Fruit fly (Drosophila melanogaster) whole organism, embryonic: Measurements from ENCODE around the gene Arc42.
A peak's percentile ranks its signal among the peaks of the same experiment; 100 is the strongest.

ENCODE experiments used
- Atf3 ChIP-seq: fragments of 200-800 bp; sonication (Bioruptor generic); optimal IDR thresholded peaks from 3 replicates; lab custom pipeline; 2016; ENCODE audit warnings: missing biosample characterization, missing genetic modification characterization
- CG10209 ChIP-seq: fragments of 200-800 bp; sonication (Bioruptor generic); optimal IDR thresholded peaks from 3 replicates; lab custom pipeline; 2017; ENCODE audit warnings: missing biosample characterization, mild to moderate bottlenecking, missing genetic modification characterization, missing genetic modification reagents
- CG10274 ChIP-seq: fragments of 200-800 bp; sonication (Bioruptor generic); optimal IDR thresholded peaks from 3 replicates; lab custom pipeline; 2017; ENCODE audit warnings: missing biosample characterization, mild to moderate bottlenecking, missing genetic modification characterization
- CG11696 ChIP-seq: fragments of 200-800 bp; sonication (Bioruptor generic); IDR thresholded peaks from 2 replicates; pipeline ENCODE4 v1.3.6; 2022; ENCODE audit warnings: missing biosample characterization, missing genetic modification characterization
- CG12659 ChIP-seq: fragments of 200-800 bp; sonication (Bioruptor generic); optimal IDR thresholded peaks from 3 replicates; lab custom pipeline; 2017; ENCODE audit warnings: mild to moderate bottlenecking, missing biosample characterization, missing genetic modification reagents, missing genetic modification characterization
- CG13123 ChIP-seq: fragments of 200-800 bp; sonication (Bioruptor generic); optimal IDR thresholded peaks from 2 replicates; lab custom pipeline; 2016; ENCODE audit warnings: missing biosample characterization, missing genetic modification characterization
- CG14014 ChIP-seq: fragments of 200-800 bp; sonication (Bioruptor generic); IDR thresholded peaks from 2 replicates; pipeline ENCODE4 v1.3.6; 2022; ENCODE audit warnings: missing biosample characterization, missing genetic modification characterization
- CG14441 ChIP-seq: fragments of 200-800 bp; sonication (Bioruptor generic); IDR thresholded peaks from 2 replicates; pipeline ENCODE4 v1.3.6; 2022; ENCODE audit warnings: missing biosample characterization, missing genetic modification characterization
- CG14965 ChIP-seq: fragments of 200-800 bp; sonication (Bioruptor generic); optimal IDR thresholded peaks from 2 replicates; lab custom pipeline; 2016; ENCODE audit warnings: missing biosample characterization, missing genetic modification characterization, borderline replicate concordance
- CG18011 ChIP-seq: fragments of 200-800 bp; sonication (Bioruptor generic); optimal IDR thresholded peaks from 2 replicates; lab custom pipeline; 2017; ENCODE audit warnings: missing biosample characterization, missing genetic modification characterization, mild to moderate bottlenecking, moderate library complexity, missing genotype
- CG2199 ChIP-seq: fragments of 200-800 bp; sonication (Bioruptor generic); IDR thresholded peaks from 3 replicates; pipeline ENCODE4 v1.3.6; 2022; ENCODE audit warnings: missing biosample characterization, missing genetic modification characterization
- CG30431 ChIP-seq: fragments of 200-800 bp; sonication (Bioruptor generic); optimal IDR thresholded peaks from 2 replicates; lab custom pipeline; 2017; ENCODE audit warnings: missing biosample characterization, missing genetic modification characterization
- CG31365 ChIP-seq: fragments of 200-800 bp; sonication (Bioruptor generic); optimal IDR thresholded peaks from 2 replicates; lab custom pipeline; 2018; ENCODE audit warnings: missing biosample characterization, mild to moderate bottlenecking, missing genetic modification characterization
- CG33557 ChIP-seq: fragments of 200-800 bp; sonication (Bioruptor generic); optimal IDR thresholded peaks from 2 replicates; lab custom pipeline; 2019; ENCODE audit warnings: missing biosample characterization, mild to moderate bottlenecking, missing genetic modification characterization, moderate library complexity
- CG34376 ChIP-seq: fragments of 200-800 bp; sonication (Bioruptor generic); optimal IDR thresholded peaks from 2 replicates; lab custom pipeline; 2018; ENCODE audit warnings: missing biosample characterization, mild to moderate bottlenecking, missing genetic modification characterization
- CG4424 ChIP-seq: fragments of 200-800 bp; sonication (Bioruptor generic); optimal IDR thresholded peaks from 3 replicates; lab custom pipeline; 2016; ENCODE audit warnings: missing biosample characterization, missing genetic modification characterization
- CG4730 ChIP-seq: fragments of 200-800 bp; sonication (Bioruptor generic); IDR thresholded peaks from 2 replicates; pipeline ENCODE4 v1.3.6; 2022; ENCODE audit warnings: missing biosample characterization, missing genetic modification characterization
- CG5245 ChIP-seq: fragments of 200-800 bp; sonication (Bioruptor generic); optimal IDR thresholded peaks from 3 replicates; lab custom pipeline; 2016; ENCODE audit warnings: missing biosample characterization, missing genetic modification characterization
- CG7987 ChIP-seq: fragments of 200-800 bp; sonication (Bioruptor generic); optimal IDR thresholded peaks from 2 replicates; lab custom pipeline; 2018; ENCODE audit warnings: missing biosample characterization, mild to moderate bottlenecking, missing genetic modification characterization, moderate library complexity
- CG9727 ChIP-seq: fragments of 200-800 bp; sonication (Bioruptor generic); optimal IDR thresholded peaks from 3 replicates; lab custom pipeline; 2017; ENCODE audit warnings: missing biosample characterization, mild to moderate bottlenecking, missing genetic modification characterization
- E2f1 ChIP-seq: fragments of 200-800 bp; sonication (Bioruptor generic); IDR thresholded peaks from 2 replicates; pipeline ENCODE4 v1.3.6; 2022; ENCODE audit warnings: missing biosample characterization, missing genetic modification characterization
- Fer3 ChIP-seq: fragments of 200-800 bp; sonication (Bioruptor generic); optimal IDR thresholded peaks from 2 replicates; lab custom pipeline; 2018; ENCODE audit warnings: missing biosample characterization, mild to moderate bottlenecking, missing genetic modification characterization, moderate library complexity
- Gsc ChIP-seq: fragments of 200-800 bp; sonication (Bioruptor generic); IDR thresholded peaks from 2 replicates; pipeline ENCODE4 v1.3.6; 2022; ENCODE audit warnings: missing biosample characterization, missing genetic modification characterization
- H2.0 ChIP-seq: fragments of 200-800 bp; sonication (Bioruptor generic); IDR thresholded peaks from 2 replicates; pipeline ENCODE4 v1.3.6; 2022; ENCODE audit warnings: missing biosample characterization, missing genetic modification characterization
- Hr3 ChIP-seq: fragments of 200-800 bp; sonication (Bioruptor generic); optimal IDR thresholded peaks from 3 replicates; lab custom pipeline; 2016; ENCODE audit warnings: missing biosample characterization, missing genetic modification characterization
- Sin3A ChIP-seq: fragments of >200 bp; optimal IDR thresholded peaks from 2 replicates; lab custom pipeline; 2018
- Xbp1 ChIP-seq: fragments of 200-800 bp; sonication (Bioruptor generic); optimal IDR thresholded peaks from 3 replicates; lab custom pipeline; 2016; ENCODE audit warnings: missing biosample characterization, mild to moderate bottlenecking, missing genetic modification characterization
- Xrp1 ChIP-seq: fragments of 200-800 bp; sonication (Bioruptor generic); IDR thresholded peaks from 2 replicates; pipeline ENCODE4 v1.3.6; 2022; ENCODE audit warnings: missing biosample characterization, missing genetic modification characterization
- chinmo ChIP-seq: fragments of 200-800 bp; sonication (Bioruptor generic); IDR thresholded peaks from 4 replicates; pipeline ENCODE4 v1.3.6; 2022; ENCODE audit warnings: missing biosample characterization, missing genetic modification characterization; ENCODE audit not compliant: partially characterized antibody
- dati ChIP-seq: fragments of 200-800 bp; sonication (Bioruptor generic); IDR thresholded peaks from 2 replicates; pipeline ENCODE4 v1.3.6; 2022; ENCODE audit warnings: missing biosample characterization, missing genetic modification characterization
- disco-r ChIP-seq: fragments of 200-800 bp; sonication (Bioruptor generic); optimal IDR thresholded peaks from 2 replicates; lab custom pipeline; 2016; ENCODE audit warnings: missing biosample characterization, missing genetic modification characterization
- dmrt99B ChIP-seq: fragments of 200-800 bp; sonication (Bioruptor generic); optimal IDR thresholded peaks from 2 replicates; lab custom pipeline; 2018; ENCODE audit warnings: missing biosample characterization, mild to moderate bottlenecking, missing genetic modification characterization, moderate library complexity
- gsb ChIP-seq: fragments of 200-800 bp; sonication (Bioruptor generic); IDR thresholded peaks from 2 replicates; pipeline ENCODE4 v1.3.6; 2022; ENCODE audit warnings: missing biosample characterization, missing genetic modification characterization
- hkb ChIP-seq, 2 experiments: fragments of 200-800 bp in 1 of 2; fragments of >200 bp in 1 of 2; sonication (Bioruptor generic) in 1 of 2; IDR thresholded peaks in 1 of 2; optimal IDR thresholded peaks in 1 of 2; 2 replicates each; pipeline versions ENCODE4 v1.3.6 to Lab custom; 2017 to 2022; ENCODE audit warnings: missing biosample characterization in 1 of 2, missing genetic modification characterization in 1 of 2
- hth ChIP-seq: fragments of >200 bp; optimal IDR thresholded peaks from 2 replicates; lab custom pipeline; 2017; ENCODE audit warnings: inconsistent platforms
- klu ChIP-seq: fragments of 200-800 bp; sonication (Bioruptor generic); IDR thresholded peaks from 2 replicates; pipeline ENCODE4 v1.3.6; 2022; ENCODE audit warnings: missing biosample characterization, missing genetic modification characterization
- knrl ChIP-seq: fragments of 200-800 bp; sonication (Bioruptor generic); IDR thresholded peaks from 3 replicates; pipeline ENCODE4 v1.3.6; 2022; ENCODE audit warnings: missing biosample characterization, missing genetic modification characterization; ENCODE audit not compliant: partially characterized antibody
- pan ChIP-seq, 4 experiments: fragments of >200 bp in 3 of 4; fragments of 200-800 bp in 1 of 4; sonication (Bioruptor generic) in 1 of 4; optimal IDR thresholded peaks in 3 of 4; IDR thresholded peaks in 1 of 4; 2 replicates each; pipeline versions ENCODE4 v1.3.6 to Lab custom; 2017 to 2022; ENCODE audit warnings: missing biosample characterization in 2 of 4, missing genetic modification characterization in 2 of 4, mixed read lengths in 1 of 4
- pros ChIP-seq: fragments of 200-800 bp; sonication (Bioruptor generic); optimal IDR thresholded peaks from 3 replicates; lab custom pipeline; 2019; ENCODE audit warnings: missing biosample characterization, mild to moderate bottlenecking, missing genetic modification characterization, moderate library complexity
- rib ChIP-seq: fragments of 200-800 bp; sonication (Bioruptor generic); IDR thresholded peaks from 2 replicates; pipeline ENCODE4 v1.3.6; 2022; ENCODE audit warnings: missing biosample characterization, missing genetic modification characterization
- sens-2 ChIP-seq: fragments of 200-800 bp; sonication (Bioruptor generic); IDR thresholded peaks from 2 replicates; pipeline ENCODE4 v1.3.6; 2022; ENCODE audit warnings: missing biosample characterization, missing genetic modification characterization
- slou ChIP-seq: fragments of 200-800 bp; sonication (Bioruptor generic); optimal IDR thresholded peaks from 3 replicates; lab custom pipeline; 2016; ENCODE audit warnings: missing biosample characterization, missing genetic modification characterization
- tna ChIP-seq: fragments of 200-800 bp; sonication (Bioruptor generic); IDR thresholded peaks from 2 replicates; pipeline ENCODE4 v1.3.6; 2022; ENCODE audit warnings: missing biosample characterization, missing genetic modification characterization; ENCODE audit not compliant: partially characterized antibody
- toy ChIP-seq: fragments of 200-800 bp; sonication (Bioruptor generic); IDR thresholded peaks from 2 replicates; pipeline ENCODE4 v1.3.6; 2022; ENCODE audit warnings: missing biosample characterization, missing genetic modification characterization
- twi ChIP-seq: fragments of 200-800 bp; optimal IDR thresholded peaks from 2 replicates; lab custom pipeline; 2019; ENCODE audit warnings: missing biosample characterization, mild to moderate bottlenecking, missing genetic modification characterization, moderate library complexity
- yki ChIP-seq: fragments of >200 bp; optimal IDR thresholded peaks from 3 replicates; lab custom pipeline; 2018

Gene Arc42

DNA sequence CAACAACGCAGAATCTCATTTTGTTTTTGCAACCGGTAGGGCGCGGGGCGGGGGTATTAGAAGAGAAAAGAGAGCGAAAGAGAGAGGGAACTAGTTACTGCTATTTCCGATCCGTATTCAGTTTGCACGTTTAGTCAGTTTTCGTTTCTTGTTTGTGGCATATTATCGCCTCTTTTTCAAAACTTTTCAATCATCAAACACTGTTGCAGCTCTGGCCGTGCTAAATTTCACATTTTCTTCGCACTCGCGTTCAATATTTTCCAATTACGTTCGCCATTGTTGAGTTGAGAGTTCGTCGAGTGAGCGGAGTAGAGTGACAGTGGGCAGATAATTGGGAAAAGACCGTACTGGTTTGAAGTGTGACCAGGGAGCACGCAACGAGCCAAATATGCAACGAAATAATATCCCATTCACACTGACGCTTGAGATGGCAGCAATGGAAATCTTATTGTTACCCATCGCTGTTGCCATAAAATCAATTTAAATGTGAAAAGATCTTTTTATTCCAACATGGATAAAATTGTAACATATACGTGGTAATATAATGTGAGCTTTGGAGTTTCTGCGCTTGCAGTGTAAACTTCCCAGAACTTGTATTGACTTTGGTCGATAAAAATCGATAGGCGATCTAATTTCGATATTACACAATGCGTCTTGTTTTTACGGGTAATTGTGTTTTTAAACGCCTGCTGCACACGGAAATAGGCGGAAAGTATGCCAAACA, 16.4 kb upstream of the Arc42 start, which contains the start of the genes Ire1 and Mrm2 (continued):
- peak; percentile 91 for TF ChIP-seq hkb (optimal IDR thresholded peaks at IDR 0.05; lab: Kevin White, UChicago)
- TF ChIP-seq hkb (GFP tag; IDR thresholded peaks at IDR 0.05; lab: Robert Waterston, UW): no peak
- no peak for TF ChIP-seq hth (lab: Kevin White, UChicago)
- no peak; the same call in 1 of the 2 replicates for TF ChIP-seq toy
- TF ChIP-seq pan (optimal IDR thresholded peaks at IDR 0.05; lab: Kevin White, UChicago): no peak
- peak in 1 of 2 experiments; percentile 78 for TF ChIP-seq pan (GFP tag; optimal IDR thresholded peaks at IDR 0.05 in 1 of 2, IDR thresholded peaks at IDR 0.05 in 1 of 2)
- TF ChIP-seq Sin3A (lab: Kevin White, UChicago): peak; percentile 97
- peak; percentile 87 for TF ChIP-seq Hr3 (GFP tag; lab: Kevin White, UChicago)
- no peak for TF ChIP-seq dati (GFP tag; lab: Robert Waterston, UW)
- peak; percentile 85 for TF ChIP-seq knrl (GFP tag; lab: Robert Waterston, UW)
- TF ChIP-seq CG18011: peak; percentile 44
- TF ChIP-seq CG33557 (GFP tag; lab: Kevin White, UChicago): peak; percentile 66
- TF ChIP-seq CG7987 (GFP tag; lab: Kevin White, UChicago): no peak
- TF ChIP-seq chinmo (GFP tag; lab: Robert Waterston, UW): peak; percentile 80; the same call in 1 of the 4 replicates
- no peak; the same call in 1 of the 2 replicates for TF ChIP-seq tna
- TF ChIP-seq Xrp1: peak; percentile 64; the same call in 1 of the 2 replicates
- TF ChIP-seq disco-r: peak; percentile 77
- TF ChIP-seq pros (GFP tag; lab: Kevin White, UChicago): no peak
- TF ChIP-seq klu (GFP tag; lab: Robert Waterston, UW): peak; percentile 74

DNA sequence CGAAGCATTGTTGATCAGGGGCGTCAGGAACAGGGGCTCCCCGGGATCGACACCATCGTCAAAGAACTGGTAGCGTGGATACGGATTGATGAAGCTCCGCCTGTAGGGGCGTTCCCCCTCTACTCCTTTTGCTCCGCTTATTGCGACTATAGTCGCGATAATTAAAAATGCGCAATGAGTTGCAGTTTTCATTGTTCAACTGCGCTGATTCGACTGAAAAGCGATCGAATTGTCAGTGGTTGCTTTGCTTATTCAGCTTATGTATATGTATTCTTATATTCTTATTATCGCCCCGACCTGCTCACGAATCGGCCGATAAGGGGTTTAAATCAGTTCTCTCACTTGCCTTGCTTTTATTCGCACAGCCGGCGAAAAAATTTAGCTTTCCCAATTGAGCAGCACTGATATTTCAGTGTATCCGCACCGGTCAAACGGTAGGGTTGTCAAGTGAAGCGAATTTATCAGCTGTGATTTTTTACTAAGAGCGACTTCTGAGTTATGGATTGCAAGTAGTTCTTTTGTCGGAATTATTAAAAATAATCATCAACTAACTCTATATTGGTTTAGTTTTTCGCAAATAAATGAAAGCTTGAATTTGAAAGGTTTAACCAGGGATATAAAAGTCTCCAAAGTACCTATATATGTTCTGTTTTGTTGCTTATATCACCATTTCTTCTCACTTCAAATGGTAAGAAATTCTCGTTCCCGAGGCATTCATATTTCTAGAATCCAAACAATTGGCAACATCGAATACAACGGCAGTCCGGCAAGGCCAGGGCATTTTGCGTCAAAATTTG, 13.4 kb upstream of the Arc42 start, which contains the start of the genes CG4572 and CG4686:
Gene CG4572 (minus strand): TSS at position 415 of the 797 bp plus-strand sequence.
Gene CG4686 (plus strand): TSS at position 518 of the 797 bp plus-strand sequence.
- TF ChIP-seq sens-2 (GFP tag; lab: Robert Waterston, UW) (peak; percentile 33; the same call in 1 of the 2 replicates), CG4730 (GFP tag; lab: Robert Waterston, UW) (peak; percentile 54), CG33557 (GFP tag; lab: Kevin White, UChicago) (peak; percentile 62), rib (GFP tag; lab: Robert Waterston, UW) (peak; percentile 92), CG2199 (no peak), Xbp1 (GFP tag; lab: Kevin White, UChicago) (peak; percentile 79), slou (GFP tag; lab: Kevin White, UChicago) (no peak), CG4424 (GFP tag; lab: Kevin White, UChicago) (peak; percentile 76), CG13123 (peak; percentile 34), CG10209 (peak; percentile 63), CG14965 (GFP tag; lab: Kevin White, UChicago) (no peak), yki (lab: Kevin White, UChicago) (no peak), CG12659 (peak; percentile 86), CG5245 (peak; percentile 36), CG10274 (peak; percentile 69), CG14014 (GFP tag; lab: Robert Waterston, UW) (peak; percentile 42; the same call in 1 of the 2 replicates), dmrt99B (tag; lab: Kevin White, UChicago) (peak; percentile 71), CG31365 (tag; lab: Kevin White, UChicago) (no peak), CG9727 (GFP tag; lab: Kevin White, UChicago) (peak; percentile 63), Atf3 (GFP tag; lab: Kevin White, UChicago) (peak; percentile 55), CG11696 (GFP tag; lab: Robert Waterston, UW) (no peak; the same call in none of the 2 replicates), gsb (GFP tag; lab: Robert Waterston, UW) (no peak), CG14441 (GFP tag; lab: Robert Waterston, UW) (peak; percentile 76), Gsc (GFP tag; lab: Robert Waterston, UW) (0 out of 2 replicates have a peak, but pooled peaks have one; percentile 17), E2f1 (GFP tag; lab: Robert Waterston, UW) (peak; percentile 72), Fer3 (peak; percentile 75), twi (tag; lab: Kevin White, UChicago) (peak; percentile 66), CG30431 (GFP tag; lab: Kevin White, UChicago) (peak; percentile 68), CG34376 (GFP tag; lab: Kevin White, UChicago) (peak; percentile 74), H2.0 (GFP tag; lab: Robert Waterston, UW) (no peak; the same call in 1 of the 2 replicates)
